Worm (Caenorhabditis elegans): ENCODE data around the gene Y39F10A.3.

Gene Y39F10A.3

DNA sequence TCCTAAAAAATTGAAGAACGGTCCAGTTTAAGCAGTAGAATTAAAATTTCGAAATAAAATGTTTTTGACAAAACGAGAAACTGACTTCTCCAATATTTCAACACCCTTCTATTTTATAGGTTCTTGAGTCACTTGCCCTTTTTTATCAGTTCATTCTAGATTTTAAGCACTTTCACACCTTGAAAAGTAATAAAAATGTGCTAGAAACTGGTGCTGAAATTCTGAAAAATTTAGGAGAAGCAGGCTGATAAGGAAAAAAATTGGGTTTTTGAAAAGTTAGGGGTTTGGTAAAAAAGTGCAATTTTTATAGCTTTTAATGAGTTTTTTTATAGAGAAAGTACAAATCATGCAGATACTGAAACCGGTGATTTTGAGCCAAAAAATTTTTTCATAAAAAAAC lies 22.5 kb downstream of the Y39F10A.3 start:
- TF ChIP-seq attf-5 (GFP tag; optimal IDR thresholded peaks at IDR 0.05) (no peak), sea-2 (GFP tag; IDR thresholded peaks at IDR 0.05) (no peak), Y53F4B.3 (GFP tag; IDR thresholded peaks at IDR 0.05) (no peak), ccch-3 (GFP tag; optimal IDR thresholded peaks at IDR 0.05) (no peak), nhr-80 (tag; optimal IDR thresholded peaks at IDR 0.05) (peak; percentile 10), cebp-1 (GFP tag; IDR thresholded peaks at IDR 0.05) (no peak), cebp-1 (tag; optimal IDR thresholded peaks at IDR 0.05) (peak; percentile 30)

DNA sequence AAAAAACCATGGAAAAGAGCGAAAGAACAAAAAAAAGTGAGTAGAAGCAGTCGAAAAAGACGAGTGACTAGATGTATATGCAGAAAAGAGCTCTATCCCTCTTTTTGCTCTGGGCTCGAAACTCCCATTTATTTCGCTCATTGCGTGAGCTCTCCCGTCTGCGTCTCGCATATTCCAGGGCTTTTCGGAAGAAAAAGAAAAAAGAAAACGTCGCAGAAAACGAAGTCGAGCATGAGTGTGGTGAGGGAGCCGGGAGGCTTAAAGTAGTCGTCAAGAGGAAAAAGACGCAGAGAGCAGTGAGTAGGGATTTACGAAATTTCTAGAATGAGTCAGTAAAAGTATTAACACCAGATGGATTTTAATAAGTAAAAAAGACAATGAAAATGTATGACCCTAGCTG lies 23.0 kb downstream of the Y39F10A.3 start:
- no peak for TF ChIP-seq tlf-1 (GFP tag; optimal IDR thresholded peaks at IDR 0.05)
- peak; percentile 51; the same call in 1 of the 2 replicates for TF ChIP-seq zfh-2 (GFP tag; conservative IDR thresholded peaks at IDR 0.05)
- no peak for TF ChIP-seq tbp1 (GFP tag; optimal IDR thresholded peaks at IDR 0.05)
- TF ChIP-seq hlh-26 (GFP tag; conservative IDR thresholded peaks at IDR 0.05) = no peak
- peak; percentile 19 for TF ChIP-seq K12H6.12 (tag; optimal IDR thresholded peaks at IDR 0.05)
- TF ChIP-seq hmg-1.2 (GFP tag; IDR thresholded peaks at IDR 0.05) = peak; percentile 26; the same call in 1 of the 2 replicates
- no peak for TF ChIP-seq lag-1 (GFP tag; IDR thresholded peaks at IDR 0.05)

DNA sequence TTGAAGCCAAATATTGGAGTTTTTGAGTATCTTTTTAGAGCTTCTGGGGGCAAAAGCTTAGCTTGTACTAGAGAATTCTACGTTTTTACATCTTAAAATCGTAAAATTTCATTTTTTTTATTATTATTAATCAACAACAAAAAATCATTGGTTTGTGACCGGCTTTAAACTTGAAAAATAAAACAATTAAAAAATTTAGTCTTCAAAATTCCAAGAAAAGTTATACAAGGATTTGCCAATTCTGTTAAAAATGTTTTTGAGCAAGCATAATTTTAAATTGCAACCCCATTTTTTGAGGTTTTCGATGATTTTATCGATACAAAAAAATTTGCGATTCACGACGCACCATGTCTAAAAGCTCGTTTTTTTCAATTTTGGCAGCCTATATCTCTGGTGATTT lies 25.6 kb downstream of the Y39F10A.3 start:
- TF ChIP-seq nhr-80 (tag; optimal IDR thresholded peaks at IDR 0.05) (no peak), B0019.2 (GFP tag; conservative IDR thresholded peaks at IDR 0.05) (no peak), F39B2.1 (GFP tag; IDR thresholded peaks at IDR 0.05) (no peak), snpc-1.1 (tag; optimal IDR thresholded peaks at IDR 0.05; ENCODE audit: insufficient read depth) (no peak), lag-1 (GFP tag; IDR thresholded peaks at IDR 0.05) (no peak), dpff-1 (tag; optimal IDR thresholded peaks at IDR 0.05) (no peak), ceh-91 (GFP tag; IDR thresholded peaks at IDR 0.05) (no peak), him-1 (tag; optimal IDR thresholded peaks at IDR 0.05) (no peak), akir-1 (GFP tag; optimal IDR thresholded peaks at IDR 0.05) (no peak), ama-1 (optimal IDR thresholded peaks at IDR 0.05) (no peak), ama-1 (GFP tag; optimal IDR thresholded peaks at IDR 0.05) (no peak), Y53G8AR.9 (GFP tag; conservative IDR thresholded peaks at IDR 0.05) (no peak), Y53F4B.3 (GFP tag; IDR thresholded peaks at IDR 0.05) (no peak), Y67H2A.10 (GFP tag; conservative IDR thresholded peaks at IDR 0.05) (no peak), ets-4 (GFP tag; optimal IDR thresholded peaks at IDR 0.05) (no peak)

DNA sequence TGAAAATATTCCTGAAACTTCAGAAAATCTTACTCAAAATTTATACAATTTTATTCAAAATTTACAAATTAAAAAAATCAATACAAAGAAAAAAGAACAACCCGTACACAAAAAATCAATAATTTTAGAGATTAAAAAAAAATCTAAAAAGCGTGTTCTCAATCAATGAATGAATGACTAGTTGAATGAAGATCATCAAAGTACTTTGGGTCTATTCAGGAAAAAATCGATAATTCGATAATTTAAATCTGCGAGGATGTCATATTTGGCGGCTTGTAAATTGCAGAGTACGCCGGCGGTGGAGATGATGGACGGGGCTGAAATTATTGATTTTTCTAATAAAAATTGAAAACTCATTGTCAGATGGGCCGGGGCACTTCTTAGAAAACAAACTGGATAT lies 26.6 kb downstream of the Y39F10A.3 start:
- TF ChIP-seq F55B11.4 (tag; optimal IDR thresholded peaks at IDR 0.05; ENCODE audit: borderline replicate concordance, insufficient read depth) = no peak
- TF ChIP-seq nhr-80 (tag; optimal IDR thresholded peaks at IDR 0.05) = no peak
- no peak for TF ChIP-seq snpc-1.1 (tag; optimal IDR thresholded peaks at IDR 0.05; ENCODE audit: insufficient read depth)
- no peak for TF ChIP-seq dpl-1 (GFP tag; optimal IDR thresholded peaks at IDR 0.05)
- no peak for TF ChIP-seq nfya-2 (GFP tag; IDR thresholded peaks at IDR 0.05)
- TF ChIP-seq aptf-3 (GFP tag; IDR thresholded peaks at IDR 0.05) = no peak
- no peak for TF ChIP-seq bed-1 (GFP tag; IDR thresholded peaks at IDR 0.05)
- no peak for TF ChIP-seq tbp1 (GFP tag; optimal IDR thresholded peaks at IDR 0.05)
- no peak for TF ChIP-seq bed-2 (GFP tag; IDR thresholded peaks at IDR 0.05)
- TF ChIP-seq him-1 (tag; optimal IDR thresholded peaks at IDR 0.05) = no peak
- no peak for TF ChIP-seq pha-4 (tag; optimal IDR thresholded peaks at IDR 0.05)
- no peak for TF ChIP-seq let-607 (tag; optimal IDR thresholded peaks at IDR 0.05)
- TF ChIP-seq lsl-1 (GFP tag; optimal IDR thresholded peaks at IDR 0.05) = no peak
- TF ChIP-seq akir-1 (GFP tag; optimal IDR thresholded peaks at IDR 0.05) = no peak
